Worm (Caenorhabditis elegans) whole organism, young adult: ENCODE measurements around the gene C39B5.2.

Experiments used
- F37B4.10 ChIP-seq: fragments of 200-800 bp; sonication (Bioruptor generic); IDR thresholded peaks from 2 replicates; pipeline ENCODE4 v1.3.6; 2022; ENCODE audit warnings: missing genetic modification characterization, missing compliant biosample characterization
- F39B2.1 ChIP-seq: fragments of 200-800 bp; sonication (Bioruptor generic); IDR thresholded peaks from 2 replicates; pipeline ENCODE4 v1.3.6; 2022; ENCODE audit warnings: missing genetic modification reagents, missing genetic modification characterization, missing compliant biosample characterization
- F49E8.2 ChIP-seq: sonication (generic microtip); optimal IDR thresholded peaks from 3 replicates; lab custom pipeline; 2017; ENCODE audit warnings: missing genetic modification characterization, mild to moderate bottlenecking, missing compliant biosample characterization, antibody characterized with exemption, moderate library complexity; ENCODE audit not compliant: insufficient read depth
- F52B5.7 ChIP-seq: sonication (generic microtip); optimal IDR thresholded peaks from 2 replicates; lab custom pipeline; 2016; ENCODE audit warnings: mild to moderate bottlenecking, missing genetic modification characterization, missing compliant biosample characterization
- F55B11.4 ChIP-seq: sonication (generic microtip); optimal IDR thresholded peaks from 2 replicates; lab custom pipeline; 2016; ENCODE audit warnings: missing compliant biosample characterization, missing genetic modification characterization, borderline replicate concordance; ENCODE audit not compliant: insufficient read depth
- T26A5.8 ChIP-seq: sonication (generic microtip); optimal IDR thresholded peaks from 2 replicates; lab custom pipeline; 2016; ENCODE audit warnings: missing genetic modification characterization, missing compliant biosample characterization
- ZK185.1 ChIP-seq: sonication (generic microtip); optimal IDR thresholded peaks from 2 replicates; lab custom pipeline; 2016; ENCODE audit warnings: mild to moderate bottlenecking, missing genetic modification characterization, missing compliant biosample characterization; ENCODE audit not compliant: poor library complexity, severe bottlenecking
- bed-1 ChIP-seq: fragments of 200-800 bp; sonication (Bioruptor generic); IDR thresholded peaks from 2 replicates; pipeline ENCODE4 v1.3.6; 2022; ENCODE audit warnings: missing genetic modification reagents, missing genetic modification characterization, missing compliant biosample characterization
- dpl-1 ChIP-seq: fragments of 150-350 bp; optimal IDR thresholded peaks from 2 replicates; lab custom pipeline; 2014; ENCODE audit warnings: missing biosample characterization, missing genetic modification reagents, missing genetic modification characterization
- egrh-3 ChIP-seq: fragments of 200-800 bp; sonication (Bioruptor generic); IDR thresholded peaks from 2 replicates; pipeline ENCODE4 v1.3.6; 2022; ENCODE audit warnings: missing genetic modification reagents, missing genetic modification characterization, missing compliant biosample characterization
- madf-10 ChIP-seq: sonication (generic microtip); optimal IDR thresholded peaks from 2 replicates; lab custom pipeline; 2016; ENCODE audit warnings: mild to moderate bottlenecking, missing genetic modification characterization, missing compliant biosample characterization
- mel-28 ChIP-seq: sonication (generic microtip); optimal IDR thresholded peaks from 2 replicates; lab custom pipeline; 2016; ENCODE audit warnings: borderline replicate concordance, mild to moderate bottlenecking, missing genetic modification characterization, missing compliant biosample characterization
- nfyb-1 ChIP-seq: fragments of 200-800 bp; sonication (Bioruptor generic); IDR thresholded peaks from 2 replicates; pipeline ENCODE4 v1.3.6; 2022; ENCODE audit warnings: missing genetic modification reagents, missing genetic modification characterization, missing compliant biosample characterization
- pha-4 ChIP-seq: fragments of 150-350 bp; sonication (generic microtip); optimal IDR thresholded peaks from 2 replicates; lab custom pipeline; 2014; ENCODE audit warnings: missing biosample characterization, missing genetic modification reagents, missing genetic modification characterization

DNA sequence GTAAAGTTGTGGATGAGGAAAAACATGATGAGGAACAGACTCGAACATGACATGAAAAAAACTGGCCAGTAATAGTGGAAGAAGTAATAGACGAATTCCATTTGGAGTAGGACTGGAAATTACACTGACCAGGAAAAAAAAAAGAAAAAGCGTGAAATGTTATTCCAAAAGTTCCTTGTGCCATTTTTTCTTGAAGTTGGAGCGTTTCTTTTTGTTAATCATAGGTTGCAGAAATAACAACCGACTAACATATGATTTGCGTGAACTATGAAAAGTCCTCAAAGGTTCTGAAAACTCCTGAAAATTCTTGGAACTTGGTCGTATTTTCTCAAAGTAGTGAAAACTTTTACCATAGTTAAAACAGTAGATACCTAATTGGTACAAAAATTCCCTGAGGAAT is 11.0 kb downstream of the C39B5.2 start, which contains the start of gene srd-67:
- TF ChIP-seq F52B5.7 (tag; lab: Kevin White, UChicago) (no peak), egrh-3 (GFP tag; lab: Robert Waterston, UW) (no peak), mel-28 (tag; lab: Kevin White, UChicago) (no peak), pha-4 (tag; lab: Kevin White, UChicago) (no peak), bed-1 (GFP tag; lab: Robert Waterston, UW) (no peak), madf-10 (tag; lab: Kevin White, UChicago) (no peak), F49E8.2 (tag; lab: Kevin White, UChicago) (no peak), F39B2.1 (GFP tag; lab: Robert Waterston, UW) (no peak), nfyb-1 (GFP tag; lab: Robert Waterston, UW) (no peak), dpl-1 (GFP tag; lab: Kevin White, UChicago) (no peak), F37B4.10 (GFP tag; lab: Robert Waterston, UW) (no peak), ZK185.1 (no peak), F55B11.4 (tag; lab: Kevin White, UChicago) (no peak), T26A5.8 (no peak)
